Worm (Caenorhabditis elegans) whole organism, L3 larva: ENCODE results near the gene str-158.

Experiments
- ama-1 ChIP-seq: fragments of 150-350 bp; optimal IDR thresholded peaks from 2 replicates; lab custom pipeline; 2018
- fos-1 ChIP-seq: fragments of 150-350 bp; optimal IDR thresholded peaks from 2 replicates; lab custom pipeline; 2014; ENCODE audit warnings: missing biosample characterization, missing genetic modification characterization
- hmg-11 ChIP-seq: sonication (generic microtip); optimal IDR thresholded peaks from 2 replicates; lab custom pipeline; 2016; ENCODE audit warnings: missing genetic modification characterization, missing compliant biosample characterization
- lin-15B ChIP-seq: fragments of 150-350 bp; optimal IDR thresholded peaks from 2 replicates; lab custom pipeline; 2014; ENCODE audit warnings: missing biosample characterization, missing genetic modification characterization
- nhr-237 ChIP-seq: fragments of 150-350 bp; optimal IDR thresholded peaks from 2 replicates; lab custom pipeline; 2014; ENCODE audit warnings: missing biosample characterization, missing genetic modification characterization
- nhr-25 ChIP-seq: sonication (generic microtip); optimal IDR thresholded peaks from 2 replicates; lab custom pipeline; 2017; ENCODE audit warnings: missing biosample characterization, missing genetic modification characterization
- pqm-1 ChIP-seq: fragments of 150-350 bp; optimal IDR thresholded peaks from 2 replicates; lab custom pipeline; 2017; ENCODE audit warnings: missing biosample characterization, missing genetic modification characterization, inconsistent platforms
- unc-39 ChIP-seq: sonication (generic microtip); optimal IDR thresholded peaks from 4 replicates; lab custom pipeline; 2017; ENCODE audit warnings: missing biosample characterization, missing genetic modification characterization

DNA sequence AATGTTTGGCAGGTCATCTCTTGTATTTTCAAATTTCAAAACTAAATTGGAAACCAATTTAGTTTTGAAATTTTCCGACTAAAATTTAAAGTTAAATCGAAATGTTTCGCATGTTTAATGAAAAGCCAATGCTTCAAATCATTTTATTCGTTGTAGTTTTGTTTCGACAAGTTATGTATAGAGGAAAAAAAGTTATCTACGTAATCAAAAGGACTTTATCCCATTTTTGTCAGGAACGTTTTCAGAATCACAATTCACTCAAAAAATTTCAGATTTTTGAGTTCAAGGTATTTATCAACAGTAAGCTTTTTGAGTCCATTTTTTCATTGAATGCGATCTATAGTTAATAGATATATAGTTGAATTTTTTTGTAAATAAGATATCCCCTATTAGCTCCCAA is 20.8 kb downstream of the str-158 start, which contains the start of gene str-168:
- TF ChIP-seq ama-1 (lab: Kevin White, UChicago) = no peak
- no peak for TF ChIP-seq unc-39
- no peak for TF ChIP-seq hmg-11 (tag; lab: Kevin White, UChicago)
- TF ChIP-seq pqm-1 = no peak
- no peak for TF ChIP-seq lin-15B (tag; lab: Kevin White, UChicago)
- no peak for TF ChIP-seq nhr-25 (tag; lab: Kevin White, UChicago)
- no peak for TF ChIP-seq fos-1
- TF ChIP-seq nhr-237 (tag; lab: Kevin White, UChicago) = no peak
